Fruit fly (Drosophila melanogaster) whole organism, prepupa: Measurements from ENCODE around the gene Rh4.

Experiments
- Blimp-1 ChIP-seq: fragments of 200-800 bp; sonication (Bioruptor generic); optimal IDR thresholded peaks from 3 replicates; lab custom pipeline; 2017; ENCODE audit warnings: missing biosample characterization, missing genetic modification characterization, mild to moderate bottlenecking, moderate library complexity, missing genetic modification reagents
- CG10631 ChIP-seq: fragments of 200-800 bp; sonication (Bioruptor generic); optimal IDR thresholded peaks from 2 replicates; lab custom pipeline; 2016; ENCODE audit warnings: missing biosample characterization, missing genetic modification characterization
- CG10669 ChIP-seq: fragments of 200-800 bp; sonication (Bioruptor generic); optimal IDR thresholded peaks from 3 replicates; lab custom pipeline; 2018; ENCODE audit warnings: missing biosample characterization, mild to moderate bottlenecking, missing genetic modification characterization, moderate library complexity
- CG11294 ChIP-seq: fragments of 200-800 bp; sonication (Bioruptor generic); IDR thresholded peaks from 2 replicates; pipeline ENCODE4 v1.3.6; 2022; ENCODE audit warnings: missing biosample characterization, missing genetic modification characterization
- CG11762 ChIP-seq: fragments of 200-800 bp; sonication (Bioruptor generic); optimal IDR thresholded peaks from 3 replicates; lab custom pipeline; 2016; ENCODE audit warnings: missing biosample characterization, missing genetic modification characterization; ENCODE audit not compliant: insufficient read depth
- CG11902 ChIP-seq: fragments of 200-800 bp; sonication (Bioruptor generic); optimal IDR thresholded peaks from 3 replicates; lab custom pipeline; 2016; ENCODE audit warnings: missing biosample characterization, missing genetic modification characterization
- CG15336 ChIP-seq: fragments of 200-800 bp; sonication (Bioruptor generic); IDR thresholded peaks from 2 replicates; pipeline ENCODE4 v1.3.6; 2022; ENCODE audit warnings: missing biosample characterization, missing genetic modification characterization
- CG16779 ChIP-seq: fragments of 200-800 bp; sonication (Bioruptor generic); optimal IDR thresholded peaks from 3 replicates; lab custom pipeline; 2017; ENCODE audit warnings: missing biosample characterization, mild to moderate bottlenecking, missing genetic modification characterization
- CG3032 ChIP-seq: fragments of 200-800 bp; optimal IDR thresholded peaks from 2 replicates; lab custom pipeline; 2019; ENCODE audit warnings: missing biosample characterization, mild to moderate bottlenecking, missing genetic modification characterization, moderate library complexity
- CG32006 ChIP-seq: fragments of 200-800 bp; sonication (Bioruptor generic); optimal IDR thresholded peaks from 3 replicates; lab custom pipeline; 2017; ENCODE audit warnings: missing biosample characterization, mild to moderate bottlenecking, missing genetic modification characterization
- CG34406 ChIP-seq: fragments of 200-800 bp; sonication (Bioruptor generic); optimal IDR thresholded peaks from 3 replicates; lab custom pipeline; 2016; ENCODE audit warnings: missing biosample characterization, missing genetic modification characterization
- CG3919 ChIP-seq: fragments of 200-800 bp; sonication (Bioruptor generic); optimal IDR thresholded peaks from 3 replicates; lab custom pipeline; 2016; ENCODE audit warnings: missing biosample characterization, missing genetic modification characterization
- CG6276 ChIP-seq: fragments of 200-800 bp; sonication (Bioruptor generic); optimal IDR thresholded peaks from 2 replicates; lab custom pipeline; 2017; ENCODE audit warnings: missing biosample characterization, mild to moderate bottlenecking, missing genetic modification characterization
- CG6792 ChIP-seq: fragments of 200-800 bp; sonication (Bioruptor generic); optimal IDR thresholded peaks from 3 replicates; lab custom pipeline; 2016; ENCODE audit warnings: missing biosample characterization, missing genetic modification characterization
- CG6808 ChIP-seq: fragments of 200-800 bp; sonication (Bioruptor generic); optimal IDR thresholded peaks from 3 replicates; lab custom pipeline; 2017; ENCODE audit warnings: missing biosample characterization, missing genetic modification characterization, mild to moderate bottlenecking, moderate library complexity, missing genetic modification reagents
- CG7368 ChIP-seq: fragments of 200-800 bp; sonication (Bioruptor generic); optimal IDR thresholded peaks from 3 replicates; lab custom pipeline; 2016; ENCODE audit warnings: missing biosample characterization, missing genetic modification characterization
- CG8319 ChIP-seq: fragments of 200-800 bp; sonication (Bioruptor generic); optimal IDR thresholded peaks from 3 replicates; lab custom pipeline; 2016; ENCODE audit warnings: missing biosample characterization, missing genetic modification characterization
- CG8632 ChIP-seq: fragments of 200-800 bp; sonication (Bioruptor generic); optimal IDR thresholded peaks from 3 replicates; lab custom pipeline; 2016; ENCODE audit warnings: missing biosample characterization, missing genetic modification characterization
- Eip75B ChIP-seq: fragments of 200-800 bp; sonication (Bioruptor generic); optimal IDR thresholded peaks from 3 replicates; lab custom pipeline; 2016; ENCODE audit warnings: missing biosample characterization, missing genetic modification characterization
- Eip78C ChIP-seq: fragments of 200-800 bp; sonication (Bioruptor generic); peaks from one replicate; lab custom pipeline; 2016; ENCODE audit warnings: missing biosample characterization, missing genetic modification characterization
- Eip93F ChIP-seq: fragments of 200-800 bp; sonication (Bioruptor generic); optimal IDR thresholded peaks from 2 replicates; lab custom pipeline; 2016; ENCODE audit warnings: missing biosample characterization, mild to moderate bottlenecking, missing genetic modification characterization
- Ets96B ChIP-seq: fragments of 200-800 bp; optimal IDR thresholded peaks from 2 replicates; lab custom pipeline; 2019; ENCODE audit warnings: missing biosample characterization, mild to moderate bottlenecking, missing genetic modification characterization, moderate library complexity
- Gug ChIP-seq: fragments of 200-800 bp; sonication (Bioruptor generic); IDR thresholded peaks from 2 replicates; pipeline ENCODE4 v1.3.6; 2022; ENCODE audit warnings: missing biosample characterization, missing genetic modification characterization
- Hr38 ChIP-seq: sonication (Bioruptor generic); optimal IDR thresholded peaks from 2 replicates; lab custom pipeline; 2016; ENCODE audit warnings: missing biosample characterization, missing genetic modification characterization
- Hr39 ChIP-seq: fragments of 200-800 bp; sonication (Bioruptor generic); optimal IDR thresholded peaks from 2 replicates; lab custom pipeline; 2016; ENCODE audit warnings: missing biosample characterization, missing genetic modification characterization
- Hr4 ChIP-seq: fragments of 200-800 bp; sonication (Bioruptor generic); optimal IDR thresholded peaks from 3 replicates; lab custom pipeline; 2016; ENCODE audit warnings: missing biosample characterization, missing genetic modification characterization
- Lpt ChIP-seq: fragments of 200-800 bp; sonication (Bioruptor generic); optimal IDR thresholded peaks from 3 replicates; lab custom pipeline; 2016; ENCODE audit warnings: missing biosample characterization, missing genetic modification characterization
- Smox ChIP-seq: fragments of 200-800 bp; sonication (Bioruptor generic); optimal IDR thresholded peaks from 3 replicates; lab custom pipeline; 2016; ENCODE audit warnings: missing biosample characterization, missing genetic modification characterization
- Sox102F ChIP-seq: fragments of 200-800 bp; sonication (Bioruptor generic); optimal IDR thresholded peaks from 2 replicates; lab custom pipeline; 2016; ENCODE audit warnings: missing biosample characterization, mild to moderate bottlenecking, missing genetic modification characterization
- Sox14 ChIP-seq: fragments of 200-800 bp; sonication (Bioruptor generic); optimal IDR thresholded peaks from 3 replicates; lab custom pipeline; 2016; ENCODE audit warnings: missing biosample characterization, missing genetic modification characterization
- Sox15 ChIP-seq: fragments of 200-800 bp; sonication (Bioruptor generic); optimal IDR thresholded peaks from 3 replicates; lab custom pipeline; 2016; ENCODE audit warnings: missing biosample characterization, missing genetic modification characterization
- achi ChIP-seq: fragments of 200-800 bp; sonication (Bioruptor generic); optimal IDR thresholded peaks from 3 replicates; lab custom pipeline; 2016; ENCODE audit warnings: missing biosample characterization, missing genetic modification characterization
- cyc ChIP-seq: fragments of 200-800 bp; sonication (Bioruptor generic); optimal IDR thresholded peaks from 3 replicates; lab custom pipeline; 2016; ENCODE audit warnings: missing biosample characterization, missing genetic modification characterization
- dac ChIP-seq: fragments of 200-800 bp; sonication (Bioruptor generic); optimal IDR thresholded peaks from 2 replicates; lab custom pipeline; 2017; ENCODE audit warnings: missing biosample characterization, mild to moderate bottlenecking, missing genetic modification characterization
- dsx ChIP-seq: fragments of 200-800 bp; optimal IDR thresholded peaks from 3 replicates; lab custom pipeline; 2019; ENCODE audit warnings: missing biosample characterization, mild to moderate bottlenecking, missing genetic modification characterization, moderate library complexity; ENCODE audit not compliant: poor library complexity, severe bottlenecking
- eg ChIP-seq: fragments of 200-800 bp; sonication (Bioruptor generic); IDR thresholded peaks from 3 replicates; pipeline ENCODE4 v1.3.6; 2022; ENCODE audit warnings: missing biosample characterization, missing genetic modification characterization
- esn ChIP-seq: fragments of 200-800 bp; sonication (Bioruptor generic); optimal IDR thresholded peaks from 2 replicates; lab custom pipeline; 2016; ENCODE audit warnings: missing biosample characterization, mild to moderate bottlenecking, missing genetic modification characterization, moderate library complexity
- fd85E ChIP-seq: fragments of 200-800 bp; sonication (Bioruptor generic); optimal IDR thresholded peaks from 3 replicates; lab custom pipeline; 2016; ENCODE audit warnings: missing biosample characterization, missing genetic modification characterization
- fkh ChIP-seq: fragments of 200-800 bp; sonication (Bioruptor generic); optimal IDR thresholded peaks from 3 replicates; lab custom pipeline; 2017; ENCODE audit warnings: missing biosample characterization, mild to moderate bottlenecking, missing genetic modification characterization, moderate library complexity
- lz ChIP-seq: fragments of 200-800 bp; sonication (Bioruptor generic); optimal IDR thresholded peaks from 3 replicates; lab custom pipeline; 2016; ENCODE audit warnings: missing biosample characterization, missing genetic modification characterization
- pdm3 ChIP-seq: fragments of 200-800 bp; sonication (Bioruptor generic); optimal IDR thresholded peaks from 3 replicates; lab custom pipeline; 2016; ENCODE audit warnings: missing biosample characterization, missing genetic modification characterization
- salr ChIP-seq, 2 experiments: fragments of 200-800 bp; sonication (Bioruptor generic); optimal IDR thresholded peaks; 3 replicates each; lab custom pipeline; 2016 to 2018; ENCODE audit warnings: missing biosample characterization in 2 of 2, missing genetic modification characterization in 2 of 2, mild to moderate bottlenecking in 1 of 2
- spab ChIP-seq: fragments of 200-800 bp; sonication (Bioruptor generic); optimal IDR thresholded peaks from 2 replicates; lab custom pipeline; 2017; ENCODE audit warnings: missing biosample characterization, mild to moderate bottlenecking, missing genetic modification characterization, missing genetic modification reagents
- ss ChIP-seq, 2 experiments: fragments of 200-800 bp; sonication (Bioruptor generic); optimal IDR thresholded peaks; 2 replicates in 1 of 2; 3 replicates in 1 of 2; lab custom pipeline; 2017 to 2018; ENCODE audit warnings: mild to moderate bottlenecking in 2 of 2, missing biosample characterization in 2 of 2, missing genetic modification characterization in 2 of 2, moderate library complexity in 1 of 2
- svp ChIP-seq: fragments of 200-800 bp; sonication (Bioruptor generic); peaks from one replicate; lab custom pipeline; 2016; ENCODE audit warnings: missing biosample characterization, missing genetic modification characterization
- topi ChIP-seq: fragments of 200-800 bp; sonication (Bioruptor generic); optimal IDR thresholded peaks from 3 replicates; lab custom pipeline; 2016; ENCODE audit warnings: missing biosample characterization, missing genetic modification characterization
- vri ChIP-seq: fragments of 200-800 bp; sonication (Bioruptor generic); optimal IDR thresholded peaks from 3 replicates; lab custom pipeline; 2016; ENCODE audit warnings: missing biosample characterization, mild to moderate bottlenecking, missing genetic modification characterization

Gene Rh4

DNA sequence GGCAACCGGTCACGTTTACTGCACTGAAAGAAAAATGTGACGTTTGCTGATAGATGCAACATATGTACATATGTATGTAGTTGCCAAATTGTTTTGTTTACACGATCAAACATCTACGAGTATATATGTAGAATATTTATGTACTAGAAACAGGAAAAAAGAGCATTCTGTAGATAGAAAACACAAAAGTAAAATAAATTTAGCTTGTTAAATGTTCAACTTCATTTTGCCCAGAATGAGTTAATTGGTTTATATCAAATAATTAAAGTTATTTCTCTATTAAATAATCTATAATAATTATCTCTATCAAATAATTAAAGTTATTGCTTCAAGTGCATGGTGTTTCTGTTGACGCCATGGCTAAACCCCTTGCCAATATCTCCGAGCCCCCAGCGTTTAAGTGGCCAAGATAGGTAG lies 10.8 kb upstream of the Rh4 start (continued):
- TF ChIP-seq CG6792 (GFP tag; lab: Kevin White, UChicago) = peak; percentile 17
- no peak for TF ChIP-seq Smox (GFP tag; lab: Kevin White, UChicago)
- TF ChIP-seq fd85E (GFP tag; lab: Kevin White, UChicago) = no peak
- no peak for TF ChIP-seq Hr39 (GFP tag; lab: Kevin White, UChicago)
- TF ChIP-seq Hr38 (GFP tag; lab: Kevin White, UChicago) = no peak
- TF ChIP-seq Blimp-1 = no peak
- no peak for TF ChIP-seq vri
- peak; percentile 57 for TF ChIP-seq spab
- no peak for TF ChIP-seq CG32006 (GFP tag; lab: Kevin White, UChicago)
- TF ChIP-seq CG8319 = no peak
- TF ChIP-seq Sox102F = no peak
- TF ChIP-seq CG3919 = peak; percentile 68
- TF ChIP-seq topi = peak; percentile 39
- TF ChIP-seq CG7368 (GFP tag; lab: Kevin White, UChicago) = no peak
- no peak for TF ChIP-seq fkh (GFP tag; lab: Kevin White, UChicago)
- peak; percentile 38 for TF ChIP-seq CG3032 (tag; lab: Kevin White, UChicago)
- TF ChIP-seq CG6276 = peak; percentile 88
- TF ChIP-seq CG11902 (GFP tag; lab: Kevin White, UChicago) = peak; percentile 1
- peak; percentile 70 for TF ChIP-seq Eip75B (GFP tag; lab: Kevin White, UChicago)
- TF ChIP-seq Sox14 (GFP tag; lab: Kevin White, UChicago) = no peak

- TF ChIP-seq CG6276 (peak; percentile 95), Eip93F (GFP tag; lab: Kevin White, UChicago) (no peak), cyc (GFP tag; lab: Kevin White, UChicago) (no peak), CG7368 (GFP tag; lab: Kevin White, UChicago) (peak; percentile 57), pdm3 (GFP tag; lab: Kevin White, UChicago) (peak; percentile 74), Lpt (GFP tag; lab: Kevin White, UChicago) (peak; percentile 87), CG6808 (GFP tag; lab: Kevin White, UChicago) (peak; percentile 43), salr (GFP tag; optimal IDR thresholded peaks at IDR 0.05; lab: Kevin White, UChicago) (peak in 1 of 2 experiments; percentile 88), CG10631 (GFP tag; lab: Kevin White, UChicago) (peak; percentile 74), CG3032 (tag; lab: Kevin White, UChicago) (peak; percentile 56), Blimp-1 (no peak), Eip75B (GFP tag; lab: Kevin White, UChicago) (peak; percentile 69), Sox15 (GFP tag; lab: Kevin White, UChicago) (peak; percentile 45), fd85E (GFP tag; lab: Kevin White, UChicago) (no peak), CG11294 (GFP tag; lab: Robert Waterston, UW) (peak; percentile 44; the same call in 1 of the 2 replicates), Gug (peak; percentile 56; the same call in 1 of the 2 replicates), CG34406 (peak; percentile 65), CG6792 (GFP tag; lab: Kevin White, UChicago) (peak; percentile 70), CG11902 (GFP tag; lab: Kevin White, UChicago) (peak; percentile 54), esn (GFP tag; lab: Kevin White, UChicago) (peak; percentile 68), svp (no peak), fkh (GFP tag; lab: Kevin White, UChicago) (peak; percentile 51), ss (GFP tag; optimal IDR thresholded peaks at IDR 0.05; lab: Kevin White, UChicago) (peak in 1 of 2 experiments; percentile 13), achi (GFP tag; lab: Kevin White, UChicago) (peak; percentile 80), Ets96B (tag; lab: Kevin White, UChicago) (peak; percentile 48), CG3919 (peak; percentile 57), CG8632 (GFP tag; lab: Kevin White, UChicago) (peak; percentile 45), lz (GFP tag; lab: Kevin White, UChicago) (peak; percentile 36), spab (peak; percentile 71), CG8319 (peak; percentile 74), dsx (GFP tag; lab: Kevin White, UChicago) (peak; percentile 53), CG11762 (GFP tag; lab: Kevin White, UChicago) (peak; percentile 55), topi (peak; percentile 18), Hr4 (GFP tag; lab: Kevin White, UChicago) (peak; percentile 95), Hr39 (GFP tag; lab: Kevin White, UChicago) (peak; percentile 38), CG10669 (GFP tag; lab: Kevin White, UChicago) (peak; percentile 42), CG32006 (GFP tag; lab: Kevin White, UChicago) (peak; percentile 95), Eip78C (peak; percentile 96), dac (GFP tag; lab: Kevin White, UChicago) (peak; percentile 73), CG16779 (tag; lab: Kevin White, UChicago) (peak; percentile 49), Hr38 (GFP tag; lab: Kevin White, UChicago) (no peak), eg (0 out of 3 replicates have a peak, but pooled peaks have one; percentile 56), CG15336 (GFP tag; lab: Robert Waterston, UW) (peak; percentile 89)
Observed at dm6 chr3L:16872487-16872955, 10.2 kb upstream of the Rh4 start.
